Worm (Caenorhabditis elegans): ENCODE measurements around the gene F20A1.4.

The F20A1.4 gene

ce11 chrV:6993999-6994398 is 27.7 kb downstream of the F20A1.4 start (continued):
- TF ChIP-seq mdl-1 (tag; optimal IDR thresholded peaks at IDR 0.05) (peak in 1 of 2 experiments; percentile 66), ztf-7 (tag; optimal IDR thresholded peaks at IDR 0.05) (peak; percentile 3), cey-2 (tag; optimal IDR thresholded peaks at IDR 0.05; ENCODE audit: borderline replicate concordance, insufficient read depth) (peak; percentile 79), ZK337.2 (GFP tag; IDR thresholded peaks at IDR 0.05) (no peak), snpc-1.2 (GFP tag; IDR thresholded peaks at IDR 0.05) (no peak), dmd-6 (GFP tag; IDR thresholded peaks at IDR 0.05) (peak; percentile 93), lin-15B (tag; optimal IDR thresholded peaks at IDR 0.05) (no peak), gei-8 (GFP tag; optimal IDR thresholded peaks at IDR 0.05) (peak; percentile 47), saeg-2 (GFP tag; IDR thresholded peaks at IDR 0.05) (no peak), hlh-30 (tag; optimal IDR thresholded peaks at IDR 0.05; ENCODE audit: insufficient read depth) (peak; percentile 88)

ce11 chrV:6991771-6992170 is 29.9 kb downstream of the F20A1.4 start, which contains the start of gene nhr-162:
TSS of gene nhr-162 (minus strand) at chrV:6991871.
- TF ChIP-seq attf-4 (tag; optimal IDR thresholded peaks at IDR 0.05) (no peak), lin-15B (tag; optimal IDR thresholded peaks at IDR 0.05) (no peak), zfp-2 (tag; optimal IDR thresholded peaks at IDR 0.05) (no peak), mxl-2 (GFP tag; conservative IDR thresholded peaks at IDR 0.05) (no peak), daf-16 (GFP tag; optimal IDR thresholded peaks at IDR 0.05) (no peak), daf-16 (tag; optimal IDR thresholded peaks at IDR 0.05) (no peak), tra-1 (GFP tag; IDR thresholded peaks at IDR 0.05) (no peak)

- peak in 1 of 2 experiments; percentile 83 for TF ChIP-seq unc-62 (GFP tag; optimal IDR thresholded peaks at IDR 0.05 in 1 of 2)
- no peak for TF ChIP-seq unc-62 (tag; optimal IDR thresholded peaks at IDR 0.05)
- no peak for TF ChIP-seq lin-39 (tag; optimal IDR thresholded peaks at IDR 0.05)
These were observed 32.0 kb downstream of the F20A1.4 start, which contains the start of gene nhr-140 for ce11 chrV:6989626-6990138. TSS of gene nhr-140 (minus strand) at chrV:6989676.

ce11 chrV:6987673-6988072 is 34.0 kb downstream of the F20A1.4 start, which contains the start of gene nhr-139:
TSS of gene nhr-139 (minus strand) at chrV:6987773.
- TF ChIP-seq zfp-2 (tag; optimal IDR thresholded peaks at IDR 0.05) (no peak), ztf-7 (tag; optimal IDR thresholded peaks at IDR 0.05) (no peak), nhr-77 (tag; optimal IDR thresholded peaks at IDR 0.05) (no peak), jun-1 (tag; optimal IDR thresholded peaks at IDR 0.05) (no peak), lin-15B (tag; optimal IDR thresholded peaks at IDR 0.05) (no peak)

- TF ChIP-seq lin-15B (tag; optimal IDR thresholded peaks at IDR 0.05), result no peak
- no peak for TF ChIP-seq mes-2 (tag; optimal IDR thresholded peaks at IDR 0.05; ENCODE audit: poor library complexity, severe bottlenecking)
- no peak for TF ChIP-seq R02D3.7 (tag; optimal IDR thresholded peaks at IDR 0.05)
- no peak for TF ChIP-seq tag-97 (GFP tag; IDR thresholded peaks at IDR 0.05)
These were observed 35.7 kb downstream of the F20A1.4 start, which contains the start of gene nhr-163 for ce11 chrV:6985943-6986342. TSS of gene nhr-163 (minus strand) at chrV:6986043.

ce11 chrV:6982813-6983212 is 38.9 kb downstream of the F20A1.4 start, which contains the start of gene nhr-161:
TSS of gene nhr-161 (minus strand) at chrV:6982913.
- TF ChIP-seq lin-13 (GFP tag; optimal IDR thresholded peaks at IDR 0.05), result no peak
- no peak for TF ChIP-seq hmg-1.1 (GFP tag; IDR thresholded peaks at IDR 0.05)
- TF ChIP-seq ctbp-1 (GFP tag; IDR thresholded peaks at IDR 0.05), result no peak
- TF ChIP-seq daf-16 (GFP tag; optimal IDR thresholded peaks at IDR 0.05), result no peak
- no peak for TF ChIP-seq daf-16 (tag; optimal IDR thresholded peaks at IDR 0.05)
- TF ChIP-seq madf-9 (GFP tag; conservative IDR thresholded peaks at IDR 0.05), result no peak
- no peak for TF ChIP-seq saeg-2 (GFP tag; IDR thresholded peaks at IDR 0.05)
- TF ChIP-seq mdl-1 (tag; optimal IDR thresholded peaks at IDR 0.05), result no peak
- TF ChIP-seq dmd-9 (GFP tag; IDR thresholded peaks at IDR 0.05), result no peak
- TF ChIP-seq daf-8 (GFP tag; IDR thresholded peaks at IDR 0.05), result no peak
- no peak for TF ChIP-seq nhr-76 (tag; optimal IDR thresholded peaks at IDR 0.05)
- no peak for TF ChIP-seq nhr-42 (GFP tag; IDR thresholded peaks at IDR 0.05)
- TF ChIP-seq vab-7 (GFP tag; IDR thresholded peaks at IDR 0.05), result no peak
- no peak for TF ChIP-seq nhr-48 (tag; optimal IDR thresholded peaks at IDR 0.05)
- TF ChIP-seq mep-1 (tag; optimal IDR thresholded peaks at IDR 0.05), result no peak
- TF ChIP-seq mxl-2 (GFP tag; conservative IDR thresholded peaks at IDR 0.05), result no peak
- no peak for TF ChIP-seq unc-39 (tag; optimal IDR thresholded peaks at IDR 0.05)
- TF ChIP-seq madf-5 (GFP tag; IDR thresholded peaks at IDR 0.05), result no peak

Measured in whole organism, L4 larva.